Worm (Caenorhabditis elegans): ENCODE data around the gene clp-7.

The clp-7 gene

ce11 chrIV:1408718-1409117 lies 37.0 kb downstream of the clp-7 start:
- no peak for TF ChIP-seq cog-1 (tag; optimal IDR thresholded peaks at IDR 0.05)
- TF ChIP-seq flt-1 (GFP tag; IDR thresholded peaks at IDR 0.05) = no peak
- TF ChIP-seq ref-1 (GFP tag; conservative IDR thresholded peaks at IDR 0.05) = no peak
- TF ChIP-seq med-1 (GFP tag; optimal IDR thresholded peaks at IDR 0.05; ENCODE audit: insufficient read depth) = no peak
- no peak for TF ChIP-seq ztf-29 (GFP tag; IDR thresholded peaks at IDR 0.05)
- TF ChIP-seq klf-2 (GFP tag; conservative IDR thresholded peaks at IDR 0.05) = no peak
- TF ChIP-seq tab-1 (GFP tag; IDR thresholded peaks at IDR 0.05) = no peak
- no peak; the same call in 1 of the 2 replicates for TF ChIP-seq T22C8.4 (GFP tag; IDR thresholded peaks at IDR 0.05)
- TF ChIP-seq ztf-23 (GFP tag; IDR thresholded peaks at IDR 0.05) = no peak

- TF ChIP-seq klf-2 (GFP tag; conservative IDR thresholded peaks at IDR 0.05) (no peak), T22C8.4 (GFP tag; IDR thresholded peaks at IDR 0.05) (peak; percentile 96), flt-1 (GFP tag; IDR thresholded peaks at IDR 0.05) (no peak)
Observed at ce11 chrIV:1408137-1408536, 37.6 kb downstream of the clp-7 start.

- TF ChIP-seq T22C8.4 (GFP tag; IDR thresholded peaks at IDR 0.05) = peak; percentile 75
- no peak for TF ChIP-seq ztf-23 (GFP tag; IDR thresholded peaks at IDR 0.05)
- no peak for TF ChIP-seq tab-1 (GFP tag; IDR thresholded peaks at IDR 0.05)
- no peak for TF ChIP-seq flt-1 (GFP tag; IDR thresholded peaks at IDR 0.05)
- no peak for TF ChIP-seq ztf-29 (GFP tag; IDR thresholded peaks at IDR 0.05)
- TF ChIP-seq klf-2 (GFP tag; conservative IDR thresholded peaks at IDR 0.05) = no peak
- TF ChIP-seq ref-1 (GFP tag; conservative IDR thresholded peaks at IDR 0.05) = no peak
- TF ChIP-seq cog-1 (tag; optimal IDR thresholded peaks at IDR 0.05) = no peak
Observed at ce11 chrIV:1407507-1407906, 38.3 kb downstream of the clp-7 start.

ce11 chrIV:1407049-1407448 lies 38.7 kb downstream of the clp-7 start:
- TF ChIP-seq tab-1 (GFP tag; IDR thresholded peaks at IDR 0.05) (no peak), cog-1 (tag; optimal IDR thresholded peaks at IDR 0.05) (no peak), med-1 (GFP tag; optimal IDR thresholded peaks at IDR 0.05; ENCODE audit: insufficient read depth) (no peak), ztf-23 (GFP tag; IDR thresholded peaks at IDR 0.05) (no peak), ref-1 (GFP tag; conservative IDR thresholded peaks at IDR 0.05) (no peak), flt-1 (GFP tag; IDR thresholded peaks at IDR 0.05) (no peak), T22C8.4 (GFP tag; IDR thresholded peaks at IDR 0.05) (no peak), klf-2 (GFP tag; conservative IDR thresholded peaks at IDR 0.05) (no peak), ztf-29 (GFP tag; IDR thresholded peaks at IDR 0.05) (no peak)

- no peak for TF ChIP-seq tab-1 (GFP tag; IDR thresholded peaks at IDR 0.05)
- no peak for TF ChIP-seq ztf-29 (GFP tag; IDR thresholded peaks at IDR 0.05)
- no peak for TF ChIP-seq cog-1 (tag; optimal IDR thresholded peaks at IDR 0.05)
- no peak for TF ChIP-seq T22C8.4 (GFP tag; IDR thresholded peaks at IDR 0.05)
- no peak for TF ChIP-seq ref-1 (GFP tag; conservative IDR thresholded peaks at IDR 0.05)
- no peak for TF ChIP-seq ztf-23 (GFP tag; IDR thresholded peaks at IDR 0.05)
Observed at ce11 chrIV:1406267-1406666, 39.5 kb downstream of the clp-7 start, which contains the start of gene spp-31. Gene spp-31 (plus strand): TSS chrIV:1406567.

- TF ChIP-seq ztf-23 (GFP tag; IDR thresholded peaks at IDR 0.05) = no peak
Observed at ce11 chrIV:1405780-1406179, 40.0 kb downstream of the clp-7 start.

ce11 chrIV:1403960-1404359 lies 41.8 kb downstream of the clp-7 start:
- TF ChIP-seq klf-2 (GFP tag; conservative IDR thresholded peaks at IDR 0.05) = no peak
- no peak for TF ChIP-seq ztf-29 (GFP tag; IDR thresholded peaks at IDR 0.05)
- TF ChIP-seq ztf-23 (GFP tag; IDR thresholded peaks at IDR 0.05) = no peak
- TF ChIP-seq ref-1 (GFP tag; conservative IDR thresholded peaks at IDR 0.05) = no peak
- no peak for TF ChIP-seq tab-1 (GFP tag; IDR thresholded peaks at IDR 0.05)
- TF ChIP-seq cog-1 (tag; optimal IDR thresholded peaks at IDR 0.05) = no peak
- TF ChIP-seq med-1 (GFP tag; optimal IDR thresholded peaks at IDR 0.05; ENCODE audit: insufficient read depth) = no peak
- TF ChIP-seq flt-1 (GFP tag; IDR thresholded peaks at IDR 0.05) = no peak
- TF ChIP-seq T22C8.4 (GFP tag; IDR thresholded peaks at IDR 0.05) = no peak

ce11 chrIV:1400016-1400415 lies 45.8 kb downstream of the clp-7 start:
- TF ChIP-seq T22C8.4 (GFP tag; IDR thresholded peaks at IDR 0.05) (peak; percentile 71), cog-1 (tag; optimal IDR thresholded peaks at IDR 0.05) (no peak)

ce11 chrIV:1397895-1398294 lies 47.9 kb downstream of the clp-7 start:
- TF ChIP-seq med-1 (GFP tag; optimal IDR thresholded peaks at IDR 0.05; ENCODE audit: insufficient read depth) (no peak), tab-1 (GFP tag; IDR thresholded peaks at IDR 0.05) (no peak), ztf-23 (GFP tag; IDR thresholded peaks at IDR 0.05) (no peak), flt-1 (GFP tag; IDR thresholded peaks at IDR 0.05) (no peak), ztf-29 (GFP tag; IDR thresholded peaks at IDR 0.05) (no peak), cog-1 (tag; optimal IDR thresholded peaks at IDR 0.05) (no peak), ref-1 (GFP tag; conservative IDR thresholded peaks at IDR 0.05) (no peak), klf-2 (GFP tag; conservative IDR thresholded peaks at IDR 0.05) (no peak), T22C8.4 (GFP tag; IDR thresholded peaks at IDR 0.05) (no peak)

- TF ChIP-seq T22C8.4 (GFP tag; IDR thresholded peaks at IDR 0.05) (no peak), flt-1 (GFP tag; IDR thresholded peaks at IDR 0.05) (no peak), ztf-23 (GFP tag; IDR thresholded peaks at IDR 0.05) (no peak), cog-1 (tag; optimal IDR thresholded peaks at IDR 0.05) (no peak), ztf-29 (GFP tag; IDR thresholded peaks at IDR 0.05) (no peak)
Observed at ce11 chrIV:1394077-1394476, 51.7 kb downstream of the clp-7 start.

ce11 chrIV:1391446-1391845 lies 54.3 kb downstream of the clp-7 start:
- no peak for TF ChIP-seq flt-1 (GFP tag; IDR thresholded peaks at IDR 0.05)
- TF ChIP-seq klf-2 (GFP tag; conservative IDR thresholded peaks at IDR 0.05) = no peak

Measured in whole organism, midembryonic.